ENCODE assay signal across 6 fruit fly cellular contexts in genomic region chr2L:13640502-13640949, dm6.
TF ChIP-seq lines count a peak whose summit lies in the region.

No protein-coding gene starts in this region.

- no peak for TF ChIP-seq CTCF in whole organism, embryonic (GFP tag; optimal IDR thresholded peaks at IDR 0.05; lab: Kevin White, UChicago)

TF ChIP-seq in whole organism, 6 proteins besides CTCF, POLR2A, EP300 and RAD21:
- TF ChIP-seq CG8478 (optimal IDR thresholded peaks at IDR 0.05; lab: Kevin White, UChicago) (peak; percentile 18), psq (optimal IDR thresholded peaks at IDR 0.05; lab: Kevin White, UChicago) (no peak)

TF ChIP-seq in whole organism, adult, 20 proteins besides CTCF, POLR2A, EP300 and RAD21 (continues in another document):
- TF ChIP-seq tj (GFP tag; optimal IDR thresholded peaks at IDR 0.05; lab: Kevin White, UChicago): peak; percentile 68
- no peak for TF ChIP-seq CG14711 (tag; optimal IDR thresholded peaks at IDR 0.05; lab: Kevin White, UChicago)
- peak; percentile 39 for TF ChIP-seq Mnt (GFP tag; optimal IDR thresholded peaks at IDR 0.05; lab: Kevin White, UChicago)
- no peak for TF ChIP-seq CG1620 (GFP tag; optimal IDR thresholded peaks at IDR 0.05; lab: Kevin White, UChicago)
- TF ChIP-seq CG7045 (GFP tag; optimal IDR thresholded peaks at IDR 0.05; lab: Kevin White, UChicago): no peak
- no peak for TF ChIP-seq CG5204 (GFP tag; optimal IDR thresholded peaks at IDR 0.05; lab: Kevin White, UChicago)
- no peak for TF ChIP-seq toe (GFP tag; optimal IDR thresholded peaks at IDR 0.05; lab: Kevin White, UChicago)
- TF ChIP-seq kay (GFP tag; lab: Kevin White, UChicago; ENCODE audit: borderline replicate concordance): peak; percentile 79
- no peak for TF ChIP-seq cnc (optimal IDR thresholded peaks at IDR 0.05; lab: Kevin White, UChicago)
- TF ChIP-seq Clk (GFP tag; optimal IDR thresholded peaks at IDR 0.05; lab: Kevin White, UChicago): no peak
- TF ChIP-seq CG12768 (GFP tag; optimal IDR thresholded peaks at IDR 0.05; lab: Kevin White, UChicago): no peak
- no peak for TF ChIP-seq ovo (GFP tag; optimal IDR thresholded peaks at IDR 0.05; lab: Kevin White, UChicago)
- no peak for TF ChIP-seq CG11617 (GFP tag; optimal IDR thresholded peaks at IDR 0.05; lab: Kevin White, UChicago)
- TF ChIP-seq pad (GFP tag; optimal IDR thresholded peaks at IDR 0.05; lab: Kevin White, UChicago): no peak
- TF ChIP-seq cic (GFP tag; optimal IDR thresholded peaks at IDR 0.05; lab: Kevin White, UChicago): no peak
- no peak for TF ChIP-seq Crg-1 (GFP tag; optimal IDR thresholded peaks at IDR 0.05; lab: Kevin White, UChicago)
- no peak for TF ChIP-seq CG7101 (tag; optimal IDR thresholded peaks at IDR 0.05; lab: Kevin White, UChicago)
- TF ChIP-seq Hr96 (GFP tag; optimal IDR thresholded peaks at IDR 0.05; lab: Kevin White, UChicago): no peak
- TF ChIP-seq CG33017 (tag; optimal IDR thresholded peaks at IDR 0.05; lab: Kevin White, UChicago): no peak

TF ChIP-seq in whole organism, embryonic, 481 proteins besides CTCF, POLR2A, EP300 and RAD21 (continues in another document):
- TF ChIP-seq row (GFP tag; IDR thresholded peaks at IDR 0.05; lab: Robert Waterston, UW) (peak; percentile 34; the same call in 1 of the 3 replicates), CG15514 (GFP tag; optimal IDR thresholded peaks at IDR 0.05; lab: Kevin White, UChicago) (no peak), CG8924 (tag; optimal IDR thresholded peaks at IDR 0.05; lab: Kevin White, UChicago) (no peak), nmo (GFP tag; optimal IDR thresholded peaks at IDR 0.05; lab: Kevin White, UChicago) (no peak), toy (GFP tag; IDR thresholded peaks at IDR 0.05; lab: Robert Waterston, UW) (no peak), mld (GFP tag; IDR thresholded peaks at IDR 0.05; lab: Robert Waterston, UW; ENCODE audit: partially characterized antibody) (no peak), kah (GFP tag; optimal IDR thresholded peaks at IDR 0.05; lab: Kevin White, UChicago) (peak; percentile 80), ap (GFP tag; IDR thresholded peaks at IDR 0.05; lab: Robert Waterston, UW) (no peak), Sox100B (GFP tag; optimal IDR thresholded peaks at IDR 0.05; lab: Kevin White, UChicago) (no peak), sqz (GFP tag; optimal IDR thresholded peaks at IDR 0.05; lab: Kevin White, UChicago) (peak; percentile 56), Dek (tag; optimal IDR thresholded peaks at IDR 0.05; lab: Kevin White, UChicago) (no peak), CG12104 (GFP tag; optimal IDR thresholded peaks at IDR 0.05; lab: Kevin White, UChicago) (no peak), crp (GFP tag; optimal IDR thresholded peaks at IDR 0.05; lab: Kevin White, UChicago) (peak; percentile 22 to 87), Nf-YC (tag; optimal IDR thresholded peaks at IDR 0.05; lab: Kevin White, UChicago) (no peak), Hr51 (GFP tag; optimal IDR thresholded peaks at IDR 0.05; lab: Kevin White, UChicago) (no peak), lbe (GFP tag; optimal IDR thresholded peaks at IDR 0.05; lab: Kevin White, UChicago) (peak; percentile 42), btn (GFP tag; optimal IDR thresholded peaks at IDR 0.05; lab: Kevin White, UChicago) (no peak), Med (GFP tag; lab: Kevin White, UChicago) (peak; percentile 31), sens (GFP tag; lab: Kevin White, UChicago) (peak; percentile 61)

TF ChIP-seq in whole organism, prepupa, 60 proteins besides CTCF, POLR2A, EP300 and RAD21:
- TF ChIP-seq fkh (GFP tag; optimal IDR thresholded peaks at IDR 0.05; lab: Kevin White, UChicago) (peak; percentile 64), Met (GFP tag; optimal IDR thresholded peaks at IDR 0.05; lab: Kevin White, UChicago) (peak; percentile 42), Eip93F (GFP tag; optimal IDR thresholded peaks at IDR 0.05; lab: Kevin White, UChicago) (peak; percentile 19), Eip78C (GFP tag; lab: Kevin White, UChicago) (peak; percentile 71), Hr4 (GFP tag; optimal IDR thresholded peaks at IDR 0.05; lab: Kevin White, UChicago) (no peak), Smox (GFP tag; optimal IDR thresholded peaks at IDR 0.05; lab: Kevin White, UChicago) (no peak), acj6 (GFP tag; optimal IDR thresholded peaks at IDR 0.05; lab: Kevin White, UChicago) (no peak), CG8119 (GFP tag; IDR thresholded peaks at IDR 0.05; lab: Robert Waterston, UW) (peak; percentile 45; the same call in 1 of the 3 replicates), vri (GFP tag; optimal IDR thresholded peaks at IDR 0.05; lab: Kevin White, UChicago) (peak; percentile 4), svp (GFP tag; lab: Kevin White, UChicago) (no peak), ss (GFP tag; optimal IDR thresholded peaks at IDR 0.05; lab: Kevin White, UChicago) (peak in 1 of 2 experiments; percentile 31), Hr38 (GFP tag; optimal IDR thresholded peaks at IDR 0.05; lab: Kevin White, UChicago) (no peak), CG8632 (GFP tag; optimal IDR thresholded peaks at IDR 0.05; lab: Kevin White, UChicago) (peak; percentile 4), Sox102F (GFP tag; optimal IDR thresholded peaks at IDR 0.05; lab: Kevin White, UChicago) (peak; percentile 4), CG10631 (GFP tag; optimal IDR thresholded peaks at IDR 0.05; lab: Kevin White, UChicago) (no peak)
TF ChIP-seq in whole organism, prepupa: peak in this region for 9.

TF ChIP-seq in whole organism, pupa, 21 proteins besides CTCF, POLR2A, EP300 and RAD21:
- TF ChIP-seq CG12605 (GFP tag; IDR thresholded peaks at IDR 0.05; lab: Robert Waterston, UW): peak; percentile 83
- TF ChIP-seq EcR (GFP tag; optimal IDR thresholded peaks at IDR 0.05; lab: Kevin White, UChicago): no peak
- TF ChIP-seq Pif1B (GFP tag; optimal IDR thresholded peaks at IDR 0.05; lab: Kevin White, UChicago): peak; percentile 49
- TF ChIP-seq Pif1A (GFP tag; optimal IDR thresholded peaks at IDR 0.05; lab: Kevin White, UChicago): peak; percentile 36
- no peak for TF ChIP-seq CG14655 (GFP tag; optimal IDR thresholded peaks at IDR 0.05; lab: Kevin White, UChicago)
- TF ChIP-seq D1 (tag; optimal IDR thresholded peaks at IDR 0.05; lab: Kevin White, UChicago): peak; percentile 44
- TF ChIP-seq Snoo (tag; optimal IDR thresholded peaks at IDR 0.05; lab: Kevin White, UChicago): no peak

TF ChIP-seq in whole organism, wandering third instar larva, 38 proteins besides CTCF, POLR2A, EP300 and RAD21:
- TF ChIP-seq brk (GFP tag; optimal IDR thresholded peaks at IDR 0.05; lab: Kevin White, UChicago) (peak; percentile 56), CG32264 (GFP tag; optimal IDR thresholded peaks at IDR 0.05; lab: Kevin White, UChicago) (no peak), rgr (GFP tag; optimal IDR thresholded peaks at IDR 0.05; lab: Kevin White, UChicago) (peak; percentile 3), fru (GFP tag; optimal IDR thresholded peaks at IDR 0.05; lab: Kevin White, UChicago) (no peak), sage (GFP tag; optimal IDR thresholded peaks at IDR 0.05; lab: Kevin White, UChicago) (peak; percentile 70), psq (GFP tag; optimal IDR thresholded peaks at IDR 0.05; lab: Kevin White, UChicago) (no peak), Sp1 (GFP tag; optimal IDR thresholded peaks at IDR 0.05; lab: Kevin White, UChicago) (no peak), Vsx2 (GFP tag; optimal IDR thresholded peaks at IDR 0.05; lab: Kevin White, UChicago; ENCODE audit: partially characterized antibody) (no peak), GATAd (GFP tag; optimal IDR thresholded peaks at IDR 0.05; lab: Kevin White, UChicago) (no peak), Hnf4 (GFP tag; optimal IDR thresholded peaks at IDR 0.05; lab: Kevin White, UChicago) (no peak), Myc (optimal IDR thresholded peaks at IDR 0.05; lab: Kevin White, UChicago) (no peak), sv (GFP tag; optimal IDR thresholded peaks at IDR 0.05; lab: Kevin White, UChicago) (no peak), pan (optimal IDR thresholded peaks at IDR 0.05; lab: Kevin White, UChicago) (no peak), br (GFP tag; optimal IDR thresholded peaks at IDR 0.05; lab: Kevin White, UChicago) (no peak), N (GFP tag; optimal IDR thresholded peaks at IDR 0.05; lab: Kevin White, UChicago) (no peak), Mio (GFP tag; optimal IDR thresholded peaks at IDR 0.05; lab: Kevin White, UChicago) (no peak), woc (GFP tag; optimal IDR thresholded peaks at IDR 0.05; lab: Kevin White, UChicago) (no peak), HLH106 (tag; optimal IDR thresholded peaks at IDR 0.05; lab: Kevin White, UChicago) (no peak), Abd-B (GFP tag; optimal IDR thresholded peaks at IDR 0.05; lab: Kevin White, UChicago) (no peak), usp (GFP tag; optimal IDR thresholded peaks at IDR 0.05; lab: Kevin White, UChicago) (no peak), Dif (GFP tag; optimal IDR thresholded peaks at IDR 0.05; lab: Kevin White, UChicago; ENCODE audit: partially characterized antibody) (no peak), dl (GFP tag; optimal IDR thresholded peaks at IDR 0.05; lab: Kevin White, UChicago; ENCODE audit: insufficient read depth in 1 of 2, partially characterized antibody in 2 of 2) (no peak), CrebA (GFP tag; optimal IDR thresholded peaks at IDR 0.05; lab: Kevin White, UChicago; ENCODE audit: borderline replicate concordance) (peak; percentile 63), h (GFP tag; optimal IDR thresholded peaks at IDR 0.05; lab: Kevin White, UChicago) (no peak), dsf (GFP tag; optimal IDR thresholded peaks at IDR 0.05; lab: Kevin White, UChicago; ENCODE audit: borderline replicate concordance) (no peak), CG9705 (GFP tag; optimal IDR thresholded peaks at IDR 0.05; lab: Kevin White, UChicago) (no peak), Hr83 (GFP tag; optimal IDR thresholded peaks at IDR 0.05; lab: Kevin White, UChicago; ENCODE audit: poor library complexity, severe bottlenecking) (no peak), jim (GFP tag; optimal IDR thresholded peaks at IDR 0.05; lab: Kevin White, UChicago) (no peak), tai (GFP tag; optimal IDR thresholded peaks at IDR 0.05; lab: Kevin White, UChicago) (no peak), foxo (GFP tag; optimal IDR thresholded peaks at IDR 0.05; lab: Kevin White, UChicago) (no peak), Hr78 (GFP tag; optimal IDR thresholded peaks at IDR 0.05; lab: Kevin White, UChicago) (no peak), lola (GFP tag; optimal IDR thresholded peaks at IDR 0.05; lab: Kevin White, UChicago) (no peak), OdsH (GFP tag; optimal IDR thresholded peaks at IDR 0.05; lab: Kevin White, UChicago) (no peak)
